Worm (Caenorhabditis elegans) whole organism, young adult: ENCODE measurements around the gene cox-16.
A peak's percentile ranks its signal among the peaks of the same experiment; 100 is the strongest.

ENCODE experiments used
- C06A6.2 ChIP-seq: fragments of 200-800 bp; sonication (Bioruptor generic); conservative IDR thresholded peaks from 2 replicates; pipeline ENCODE4 v1.3.6; 2022; ENCODE audit warnings: missing genetic modification characterization, missing compliant biosample characterization
- C17E4.6 ChIP-seq: fragments of 200-800 bp; sonication (Bioruptor generic); IDR thresholded peaks from 2 replicates; pipeline ENCODE4 v1.3.6; 2022; ENCODE audit warnings: missing genetic modification reagents, missing genetic modification characterization, missing compliant biosample characterization
- D2030.7 ChIP-seq: fragments of 200-800 bp; sonication (Bioruptor generic); IDR thresholded peaks from 2 replicates; pipeline ENCODE4 v1.3.6; 2022; ENCODE audit warnings: missing genetic modification reagents, missing genetic modification characterization, missing compliant biosample characterization
- F33H1.4 ChIP-seq: fragments of 200-800 bp; sonication (Bioruptor generic); IDR thresholded peaks from 2 replicates; pipeline ENCODE4 v1.3.6; 2022; ENCODE audit warnings: missing genetic modification reagents, missing genetic modification characterization, missing compliant biosample characterization
- F49E8.2 ChIP-seq: sonication (generic microtip); optimal IDR thresholded peaks from 3 replicates; lab custom pipeline; 2017; ENCODE audit warnings: missing genetic modification characterization, mild to moderate bottlenecking, missing compliant biosample characterization, antibody characterized with exemption, moderate library complexity; ENCODE audit not compliant: insufficient read depth
- F57A8.1 ChIP-seq: fragments of 200-800 bp; sonication (Bioruptor generic); optimal IDR thresholded peaks from 2 replicates; lab custom pipeline; 2018; ENCODE audit warnings: mild to moderate bottlenecking, missing genetic modification characterization, moderate library complexity, missing compliant biosample characterization
- K12H6.12 ChIP-seq: fragments of 200-800 bp; sonication (Bioruptor generic); optimal IDR thresholded peaks from 2 replicates; lab custom pipeline; 2018; ENCODE audit warnings: mild to moderate bottlenecking, missing genetic modification characterization, missing compliant biosample characterization
- T07F8.4 ChIP-seq: sonication (generic microtip); optimal IDR thresholded peaks from 2 replicates; lab custom pipeline; 2016; ENCODE audit warnings: mild to moderate bottlenecking, missing genetic modification characterization, moderate library complexity, missing compliant biosample characterization
- T26A5.8 ChIP-seq: sonication (generic microtip); optimal IDR thresholded peaks from 2 replicates; lab custom pipeline; 2016; ENCODE audit warnings: missing genetic modification characterization, missing compliant biosample characterization
- Y67H2A.10 ChIP-seq: fragments of 200-800 bp; sonication (Bioruptor generic); conservative IDR thresholded peaks from 2 replicates; pipeline ENCODE4 v1.3.6; 2022; ENCODE audit warnings: missing genetic modification reagents, missing genetic modification characterization, missing compliant biosample characterization
- Y95B8A.8 ChIP-seq: fragments of 200-800 bp; sonication (Bioruptor generic); IDR thresholded peaks from 2 replicates; pipeline ENCODE4 v1.3.6; 2022; ENCODE audit warnings: missing genetic modification reagents, missing genetic modification characterization, missing compliant biosample characterization
- ZK185.1 ChIP-seq: sonication (generic microtip); optimal IDR thresholded peaks from 2 replicates; lab custom pipeline; 2016; ENCODE audit warnings: mild to moderate bottlenecking, missing genetic modification characterization, missing compliant biosample characterization; ENCODE audit not compliant: poor library complexity, severe bottlenecking
- atf-7 ChIP-seq: sonication (generic microtip); optimal IDR thresholded peaks from 2 replicates; lab custom pipeline; 2017; ENCODE audit warnings: mild to moderate bottlenecking, missing genetic modification characterization, missing compliant biosample characterization
- attf-5 ChIP-seq: fragments of 200-800 bp; sonication (Bioruptor generic); optimal IDR thresholded peaks from 2 replicates; lab custom pipeline; 2018; ENCODE audit warnings: mild to moderate bottlenecking, missing genetic modification characterization, missing compliant biosample characterization
- attf-6 ChIP-seq: fragments of 200-800 bp; sonication (Bioruptor generic); IDR thresholded peaks from 2 replicates; pipeline ENCODE4 v1.3.6; 2022; ENCODE audit warnings: missing genetic modification reagents, missing genetic modification characterization, missing compliant biosample characterization
- bed-2 ChIP-seq: fragments of 200-800 bp; sonication (Bioruptor generic); IDR thresholded peaks from 2 replicates; pipeline ENCODE4 v1.3.6; 2022; ENCODE audit warnings: missing genetic modification reagents, missing genetic modification characterization, missing compliant biosample characterization
- ccch-3 ChIP-seq: fragments of 200-800 bp; sonication (Bioruptor generic); optimal IDR thresholded peaks from 2 replicates; lab custom pipeline; 2018; ENCODE audit warnings: mild to moderate bottlenecking, missing genetic modification characterization, missing compliant biosample characterization
- ceh-27 ChIP-seq: fragments of 200-800 bp; sonication (Bioruptor generic); optimal IDR thresholded peaks from 2 replicates; lab custom pipeline; 2018; ENCODE audit warnings: mild to moderate bottlenecking, missing genetic modification characterization, moderate library complexity, missing compliant biosample characterization
- ceh-91 ChIP-seq: fragments of 200-800 bp; sonication (Bioruptor generic); IDR thresholded peaks from 2 replicates; pipeline ENCODE4 v1.3.6; 2022; ENCODE audit warnings: missing genetic modification reagents, missing genetic modification characterization, missing compliant biosample characterization
- die-1 ChIP-seq: sonication (generic microtip); optimal IDR thresholded peaks from 2 replicates; lab custom pipeline; 2016; ENCODE audit warnings: missing genotype, mild to moderate bottlenecking, missing genetic modification characterization, missing compliant biosample characterization
- dox-1 ChIP-seq: fragments of 200-800 bp; sonication (Bioruptor generic); IDR thresholded peaks from 2 replicates; pipeline ENCODE4 v1.3.6; 2022; ENCODE audit warnings: missing genetic modification reagents, missing genetic modification characterization, missing compliant biosample characterization
- dpff-1 ChIP-seq: sonication (generic microtip); optimal IDR thresholded peaks from 2 replicates; lab custom pipeline; 2017; ENCODE audit warnings: mild to moderate bottlenecking, missing genetic modification characterization, missing compliant biosample characterization
- ekl-4 ChIP-seq: fragments of 200-800 bp; sonication (Bioruptor generic); IDR thresholded peaks from 2 replicates; pipeline ENCODE4 v1.3.6; 2022; ENCODE audit warnings: missing genetic modification reagents, missing genetic modification characterization, missing compliant biosample characterization
- gei-17 ChIP-seq: fragments of 200-800 bp; sonication (Bioruptor generic); optimal IDR thresholded peaks from 2 replicates; lab custom pipeline; 2018; ENCODE audit warnings: mild to moderate bottlenecking, missing genetic modification characterization, missing compliant biosample characterization
- hmg-1.2 ChIP-seq: fragments of 200-800 bp; sonication (Bioruptor generic); IDR thresholded peaks from 2 replicates; pipeline ENCODE4 v1.3.6; 2022; ENCODE audit warnings: missing genetic modification reagents, missing genetic modification characterization, missing compliant biosample characterization
- hmg-20 ChIP-seq: fragments of 200-800 bp; sonication (Bioruptor generic); IDR thresholded peaks from 2 replicates; pipeline ENCODE4 v1.3.6; 2022; ENCODE audit warnings: missing genetic modification reagents, missing genetic modification characterization, missing compliant biosample characterization
- hsf-1 ChIP-seq: fragments of 200-800 bp; sonication (Bioruptor generic); IDR thresholded peaks from 2 replicates; pipeline ENCODE4 v1.3.6; 2022; ENCODE audit warnings: missing genetic modification reagents, missing genetic modification characterization, missing compliant biosample characterization
- lag-1 ChIP-seq: fragments of 200-800 bp; sonication (Bioruptor generic); IDR thresholded peaks from 2 replicates; pipeline ENCODE4 v1.3.6; 2022; ENCODE audit warnings: missing genetic modification reagents, missing genetic modification characterization, missing compliant biosample characterization
- let-607 ChIP-seq, 2 experiments: fragments of 200-800 bp in 1 of 2; sonication (Bioruptor generic) in 1 of 2; sonication (generic microtip) in 1 of 2; optimal IDR thresholded peaks; 2 replicates each; lab custom pipeline; 2016 to 2018; ENCODE audit warnings: mild to moderate bottlenecking in 2 of 2, missing compliant biosample characterization in 2 of 2, missing genetic modification characterization in 2 of 2, moderate library complexity in 2 of 2, missing genotype in 1 of 2
- lir-1 ChIP-seq: fragments of 200-800 bp; sonication (Bioruptor generic); conservative IDR thresholded peaks from 2 replicates; pipeline ENCODE4 v1.3.6; 2022; ENCODE audit warnings: missing genetic modification reagents, missing genetic modification characterization, missing compliant biosample characterization
- madf-6 ChIP-seq: fragments of 200-800 bp; sonication (Bioruptor generic); IDR thresholded peaks from 2 replicates; pipeline ENCODE4 v1.3.6; 2022; ENCODE audit warnings: missing genetic modification reagents, missing genetic modification characterization, missing compliant biosample characterization
- nfya-1 ChIP-seq: sonication (generic microtip); optimal IDR thresholded peaks from 2 replicates; lab custom pipeline; 2017; ENCODE audit warnings: antibody characterized with exemption, missing compliant biosample characterization, missing genetic modification characterization, borderline replicate concordance; ENCODE audit not compliant: insufficient read depth
- nfyb-1 ChIP-seq: fragments of 200-800 bp; sonication (Bioruptor generic); IDR thresholded peaks from 2 replicates; pipeline ENCODE4 v1.3.6; 2022; ENCODE audit warnings: missing genetic modification reagents, missing genetic modification characterization, missing compliant biosample characterization
- nhr-120 ChIP-seq: fragments of 200-800 bp; sonication (Bioruptor generic); IDR thresholded peaks from 2 replicates; pipeline ENCODE4 v1.3.6; 2022; ENCODE audit warnings: missing genetic modification characterization, missing compliant biosample characterization
- nhr-27 ChIP-seq: fragments of 200-800 bp; sonication (Bioruptor generic); optimal IDR thresholded peaks from 2 replicates; lab custom pipeline; 2018; ENCODE audit warnings: mild to moderate bottlenecking, missing genetic modification characterization, moderate library complexity, missing compliant biosample characterization
- repo-1 ChIP-seq: sonication (generic microtip); optimal IDR thresholded peaks from 2 replicates; lab custom pipeline; 2017; ENCODE audit warnings: mild to moderate bottlenecking, missing genetic modification characterization, missing compliant biosample characterization
- snpc-1.1 ChIP-seq: sonication (generic microtip); optimal IDR thresholded peaks from 2 replicates; lab custom pipeline; 2017; ENCODE audit warnings: missing genetic modification characterization, mild to moderate bottlenecking, missing compliant biosample characterization, antibody characterized with exemption, moderate library complexity, missing genotype, missing genetic modification reagents; ENCODE audit not compliant: insufficient read depth
- snpc-1.3 ChIP-seq: sonication (generic microtip); optimal IDR thresholded peaks from 2 replicates; lab custom pipeline; 2017; ENCODE audit warnings: missing genetic modification characterization, mild to moderate bottlenecking, missing compliant biosample characterization, antibody characterized with exemption, moderate library complexity, missing genotype, missing genetic modification reagents; ENCODE audit not compliant: insufficient read depth
- snpc-4 ChIP-seq, 5 experiments: fragments of 150-350 bp in 1 of 5; sonication (generic microtip) in 4 of 5; optimal IDR thresholded peaks; 2 replicates each; lab custom pipeline; 2014 to 2018; ENCODE audit warnings: missing genetic modification characterization in 5 of 5, missing biosample characterization in 3 of 5, antibody characterized with exemption in 2 of 5, mild to moderate bottlenecking in 2 of 5, missing compliant biosample characterization in 2 of 5, missing genotype in 2 of 5, moderate library complexity in 2 of 5, missing genetic modification reagents in 1 of 5
- tbx-9 ChIP-seq: sonication (generic microtip); optimal IDR thresholded peaks from 2 replicates; lab custom pipeline; 2016; ENCODE audit warnings: borderline replicate concordance, missing genetic modification characterization, inconsistent platforms, missing compliant biosample characterization
- zfh-2 ChIP-seq: fragments of 200-800 bp; sonication (Bioruptor generic); conservative IDR thresholded peaks from 2 replicates; pipeline ENCODE4 v1.3.6; 2022; ENCODE audit warnings: missing genetic modification reagents, missing genetic modification characterization, missing compliant biosample characterization
- ztf-28 ChIP-seq: fragments of 200-800 bp; sonication (Bioruptor generic); IDR thresholded peaks from 2 replicates; pipeline ENCODE4 v1.3.6; 2022; ENCODE audit warnings: missing genetic modification reagents, missing genetic modification characterization, missing compliant biosample characterization

Gene cox-16

DNA sequence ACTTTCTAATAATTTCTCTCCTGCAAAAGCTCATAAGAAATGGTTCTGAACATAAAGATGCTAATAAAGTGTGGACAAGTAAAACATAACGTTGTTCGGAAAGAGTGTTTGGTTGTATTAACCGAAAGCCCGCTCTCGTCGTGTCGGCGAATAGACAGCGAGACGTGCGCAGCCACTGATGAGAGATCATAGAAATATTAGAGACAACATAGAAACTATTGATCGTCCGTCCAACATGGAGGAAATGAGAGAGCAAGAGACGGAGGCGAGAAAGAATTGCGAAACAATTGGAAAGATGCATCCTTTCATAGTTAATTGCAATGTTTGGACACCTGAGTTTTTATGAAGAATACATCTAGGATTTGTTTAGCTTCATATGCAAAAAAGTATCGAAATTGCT is 44.5 kb upstream of the cox-16 start (continued):
- TF ChIP-seq nfya-1 (no peak), F49E8.2 (tag; lab: Kevin White, UChicago) (no peak), ceh-91 (GFP tag; lab: Robert Waterston, UW) (no peak), atf-7 (tag; lab: Kevin White, UChicago) (no peak), hmg-1.2 (GFP tag; lab: Robert Waterston, UW) (peak; percentile 85; the same call in 1 of the 2 replicates), ceh-27 (GFP tag; lab: Kevin White, UChicago) (no peak), ZK185.1 (tag; lab: Kevin White, UChicago) (no peak), hsf-1 (GFP tag; lab: Robert Waterston, UW) (no peak), let-607 (tag; optimal IDR thresholded peaks at IDR 0.05; lab: Kevin White, UChicago) (peak in 1 of 2 experiments; percentile 29), nhr-27 (tag; lab: Kevin White, UChicago) (no peak), snpc-4 (GFP tag; optimal IDR thresholded peaks at IDR 0.05; lab: Kevin White, UChicago) (no peak), snpc-4 (tag; optimal IDR thresholded peaks at IDR 0.05; lab: Kevin White, UChicago) (peak in 3 of 4 experiments; percentile 33 to 52 (median 46)), madf-6 (GFP tag; lab: Robert Waterston, UW) (no peak), ccch-3 (no peak), tbx-9 (tag; lab: Kevin White, UChicago) (no peak), nhr-120 (no peak), T26A5.8 (no peak), repo-1 (tag; lab: Kevin White, UChicago) (no peak), C06A6.2 (GFP tag; lab: Robert Waterston, UW) (0 out of 2 replicates have a peak, but pooled peaks have one; percentile 13), attf-5 (GFP tag; lab: Kevin White, UChicago) (peak; percentile 65), F33H1.4 (GFP tag; lab: Robert Waterston, UW) (no peak), F57A8.1 (GFP tag; lab: Kevin White, UChicago) (no peak), dox-1 (no peak), ekl-4 (GFP tag; lab: Robert Waterston, UW) (no peak), ztf-28 (GFP tag; lab: Robert Waterston, UW) (no peak), attf-6 (GFP tag; lab: Robert Waterston, UW) (no peak)
- TF ChIP-seq, all 124 proteins: peak for 7

DNA sequence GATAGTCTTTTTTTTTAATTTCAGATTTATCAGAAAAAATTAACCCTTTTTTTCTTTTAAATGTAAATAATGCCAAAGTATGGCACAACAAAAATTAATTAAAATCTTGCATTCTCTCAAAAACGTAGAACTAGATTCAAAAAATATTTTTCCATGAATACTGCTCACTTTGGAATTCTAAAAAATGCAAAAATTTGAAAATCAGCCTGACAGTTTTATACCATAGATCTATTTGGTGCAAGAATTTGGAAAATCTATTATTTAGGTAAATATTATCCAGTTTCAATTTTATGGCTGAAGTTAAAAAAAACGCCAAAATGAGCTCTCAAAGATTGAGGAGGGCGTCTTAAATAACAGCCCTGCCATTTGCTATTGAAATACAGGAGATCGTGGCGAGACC is 43.6 kb upstream of the cox-16 start:
- no peak for TF ChIP-seq snpc-4 (GFP tag; optimal IDR thresholded peaks at IDR 0.05; lab: Kevin White, UChicago)
- no peak for TF ChIP-seq snpc-4 (tag; optimal IDR thresholded peaks at IDR 0.05; lab: Kevin White, UChicago)
- no peak for TF ChIP-seq ceh-91 (GFP tag; lab: Robert Waterston, UW)
- no peak for TF ChIP-seq atf-7 (tag; lab: Kevin White, UChicago)
- no peak for TF ChIP-seq C17E4.6 (GFP tag; lab: Robert Waterston, UW)
- no peak for TF ChIP-seq Y67H2A.10 (GFP tag; lab: Robert Waterston, UW)
- TF ChIP-seq hmg-1.2 (GFP tag; lab: Robert Waterston, UW) = no peak
- no peak for TF ChIP-seq bed-2 (GFP tag; lab: Robert Waterston, UW)
- TF ChIP-seq snpc-1.3 (tag; lab: Kevin White, UChicago) = no peak
- TF ChIP-seq snpc-1.1 (tag; lab: Kevin White, UChicago) = no peak
- no peak for TF ChIP-seq hsf-1 (GFP tag; lab: Robert Waterston, UW)
- TF ChIP-seq dpff-1 = no peak
- no peak for TF ChIP-seq lag-1 (GFP tag; lab: Robert Waterston, UW)

DNA sequence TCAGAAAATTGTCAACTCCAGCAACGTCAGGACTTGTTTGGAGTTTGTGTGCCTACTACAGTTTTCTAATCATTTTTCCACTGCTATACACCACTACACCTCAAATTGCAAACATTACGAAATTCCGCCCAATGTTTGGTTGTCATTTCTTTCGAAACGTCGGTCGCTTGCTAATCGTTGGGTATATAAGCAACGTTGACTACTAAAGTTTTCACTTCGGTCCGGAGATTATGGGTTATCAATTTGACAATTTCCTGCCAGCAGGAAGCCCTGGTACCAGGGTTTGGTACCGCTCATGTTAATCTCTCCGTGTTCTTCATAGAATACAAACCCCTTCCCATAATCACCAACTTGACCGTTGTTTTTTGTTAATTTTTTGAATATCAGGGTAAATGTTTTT is 40.0 kb upstream of the cox-16 start:
- TF ChIP-seq F33H1.4 (GFP tag; lab: Robert Waterston, UW) (no peak), attf-5 (GFP tag; lab: Kevin White, UChicago) (peak; percentile 4), repo-1 (tag; lab: Kevin White, UChicago) (peak; percentile 63), zfh-2 (no peak), ZK185.1 (tag; lab: Kevin White, UChicago) (peak; percentile 50), nfyb-1 (GFP tag; lab: Robert Waterston, UW) (peak; percentile 74), hmg-20 (GFP tag; lab: Robert Waterston, UW) (no peak), gei-17 (peak; percentile 14), snpc-4 (GFP tag; optimal IDR thresholded peaks at IDR 0.05; lab: Kevin White, UChicago) (peak; percentile 78), snpc-4 (tag; optimal IDR thresholded peaks at IDR 0.05; lab: Kevin White, UChicago) (peak; percentile 92 to 99 (median 98)), lag-1 (GFP tag; lab: Robert Waterston, UW) (no peak), hsf-1 (GFP tag; lab: Robert Waterston, UW) (no peak), lir-1 (GFP tag; lab: Robert Waterston, UW) (no peak), C17E4.6 (GFP tag; lab: Robert Waterston, UW) (no peak), T07F8.4 (tag; lab: Kevin White, UChicago) (no peak), D2030.7 (no peak), Y95B8A.8 (GFP tag; lab: Robert Waterston, UW) (no peak), die-1 (tag; lab: Kevin White, UChicago) (no peak), K12H6.12 (tag; lab: Kevin White, UChicago) (no peak)
